Fruit fly (Drosophila melanogaster) whole organism, embryonic: ENCODE measurements around the gene CCHa2.

Experiments
- Aef1 ChIP-seq: fragments of 200-800 bp; sonication (Bioruptor generic); IDR thresholded peaks from 3 replicates; pipeline ENCODE4 v1.3.6; 2022; ENCODE audit warnings: missing biosample characterization, missing genetic modification characterization
- Antp ChIP-seq: fragments of 200-800 bp; sonication (Bioruptor generic); optimal IDR thresholded peaks from 3 replicates; lab custom pipeline; 2016; ENCODE audit warnings: missing biosample characterization, missing genetic modification characterization
- Atf-2 ChIP-seq: fragments of 200-800 bp; sonication (Bioruptor generic); optimal IDR thresholded peaks from 2 replicates; lab custom pipeline; 2016; ENCODE audit warnings: missing biosample characterization, missing genetic modification characterization
- C15 ChIP-seq: fragments of 200-800 bp; sonication (Bioruptor generic); IDR thresholded peaks from 3 replicates; pipeline ENCODE4 v1.3.6; 2022; ENCODE audit warnings: missing biosample characterization, missing genetic modification characterization
- CG10321 ChIP-seq: fragments of 200-800 bp; sonication (Bioruptor generic); IDR thresholded peaks from 2 replicates; pipeline ENCODE4 v1.3.6; 2022; ENCODE audit warnings: missing biosample characterization, missing genetic modification characterization
- CG11398 ChIP-seq: fragments of 200-800 bp; sonication (Bioruptor generic); optimal IDR thresholded peaks from 2 replicates; lab custom pipeline; 2016; ENCODE audit warnings: missing biosample characterization, missing genetic modification characterization
- CG12104 ChIP-seq: fragments of 200-800 bp; sonication (Bioruptor generic); optimal IDR thresholded peaks from 3 replicates; lab custom pipeline; 2016; ENCODE audit warnings: missing biosample characterization, missing genetic modification characterization
- CG12219 ChIP-seq: fragments of 200-800 bp; sonication (Bioruptor generic); optimal IDR thresholded peaks from 3 replicates; lab custom pipeline; 2018; ENCODE audit warnings: missing biosample characterization, mild to moderate bottlenecking, missing genetic modification characterization
- CG12236 ChIP-seq: fragments of 200-800 bp; sonication (Bioruptor generic); optimal IDR thresholded peaks from 2 replicates; lab custom pipeline; 2016; ENCODE audit warnings: missing biosample characterization, missing genetic modification characterization
- CG12744 ChIP-seq: fragments of 200-800 bp; sonication (Bioruptor generic); optimal IDR thresholded peaks from 2 replicates; lab custom pipeline; 2016; ENCODE audit warnings: missing biosample characterization, missing genetic modification characterization
- CG13296 ChIP-seq: fragments of 200-800 bp; sonication (Bioruptor generic); optimal IDR thresholded peaks from 3 replicates; lab custom pipeline; 2018; ENCODE audit warnings: missing biosample characterization, mild to moderate bottlenecking, missing genetic modification characterization
- CG13624 ChIP-seq: fragments of 200-800 bp; sonication (Bioruptor generic); optimal IDR thresholded peaks from 2 replicates; lab custom pipeline; 2016; ENCODE audit warnings: missing biosample characterization, missing genetic modification characterization
- CG14667 ChIP-seq: fragments of 200-800 bp; sonication (Bioruptor generic); IDR thresholded peaks from 2 replicates; pipeline ENCODE4 v1.3.6; 2022; ENCODE audit warnings: missing biosample characterization, missing genetic modification characterization
- CG15269 ChIP-seq: fragments of 200-800 bp; sonication (Bioruptor generic); optimal IDR thresholded peaks from 2 replicates; lab custom pipeline; 2018; ENCODE audit warnings: missing biosample characterization, mild to moderate bottlenecking, missing genetic modification characterization, moderate library complexity
- CG1529 ChIP-seq: fragments of 200-800 bp; sonication (Bioruptor generic); optimal IDR thresholded peaks from 3 replicates; lab custom pipeline; 2018; ENCODE audit warnings: missing biosample characterization, missing genetic modification characterization
- CG1647 ChIP-seq: fragments of 200-800 bp; sonication (Bioruptor generic); optimal IDR thresholded peaks from 3 replicates; lab custom pipeline; 2016; ENCODE audit warnings: missing biosample characterization, missing genetic modification characterization
- CG17385 ChIP-seq: fragments of 200-800 bp; sonication (Bioruptor generic); optimal IDR thresholded peaks from 3 replicates; lab custom pipeline; 2018; ENCODE audit warnings: missing biosample characterization, mild to moderate bottlenecking, missing genetic modification characterization
- CG18764 ChIP-seq: fragments of 200-800 bp; sonication (Bioruptor generic); optimal IDR thresholded peaks from 3 replicates; lab custom pipeline; 2016; ENCODE audit warnings: missing biosample characterization, missing genetic modification characterization
- CG2129 ChIP-seq: fragments of 200-800 bp; sonication (Bioruptor generic); IDR thresholded peaks from 2 replicates; pipeline ENCODE4 v1.3.6; 2022; ENCODE audit warnings: missing biosample characterization, missing genetic modification characterization; ENCODE audit not compliant: partially characterized antibody
- CG3281 ChIP-seq: fragments of 200-800 bp; sonication (Bioruptor generic); optimal IDR thresholded peaks from 3 replicates; lab custom pipeline; 2017; ENCODE audit warnings: missing biosample characterization, mild to moderate bottlenecking, missing genetic modification characterization
- CG3726 ChIP-seq: fragments of 200-800 bp; sonication (Bioruptor generic); IDR thresholded peaks from 3 replicates; pipeline ENCODE4, ENCODE4 v1.3.6; 2022; ENCODE audit warnings: missing biosample characterization, missing genetic modification characterization
- CG7357 ChIP-seq: fragments of 200-800 bp; sonication (Bioruptor generic); IDR thresholded peaks from 3 replicates; pipeline ENCODE4 v1.3.6; 2022; ENCODE audit warnings: missing biosample characterization, missing genetic modification characterization
- CG7372 ChIP-seq: fragments of 200-800 bp; sonication (Bioruptor generic); IDR thresholded peaks from 2 replicates; pipeline ENCODE4 v1.3.6; 2022; ENCODE audit warnings: missing biosample characterization, missing genetic modification characterization
- ERR ChIP-seq: fragments of 200-800 bp; sonication (Bioruptor generic); optimal IDR thresholded peaks from 2 replicates; lab custom pipeline; 2016; ENCODE audit warnings: missing biosample characterization, missing genetic modification characterization
- H15 ChIP-seq: fragments of 200-800 bp; sonication (Bioruptor generic); IDR thresholded peaks from 3 replicates; pipeline ENCODE4 v1.3.6; 2022; ENCODE audit warnings: missing biosample characterization, missing genetic modification characterization
- Kr ChIP-seq: fragments of 200-800 bp; sonication (Bioruptor generic); optimal IDR thresholded peaks from 2 replicates; lab custom pipeline; 2017; ENCODE audit warnings: missing biosample characterization, mild to moderate bottlenecking, missing genetic modification characterization
- Myb ChIP-seq: fragments of 200-800 bp; sonication (Bioruptor generic); optimal IDR thresholded peaks from 2 replicates; lab custom pipeline; 2016; ENCODE audit warnings: missing biosample characterization, missing genetic modification characterization
- Ravus ChIP-seq: fragments of 200-800 bp; sonication (Bioruptor generic); IDR thresholded peaks from 2 replicates; pipeline ENCODE4 v1.3.6; 2022; ENCODE audit warnings: missing biosample characterization, missing genetic modification characterization
- Sox100B ChIP-seq: fragments of 200-800 bp; sonication (Bioruptor generic); optimal IDR thresholded peaks from 3 replicates; lab custom pipeline; 2018; ENCODE audit warnings: missing biosample characterization, mild to moderate bottlenecking, missing genetic modification characterization
- Ssrp ChIP-seq: fragments of 200-800 bp; sonication (Bioruptor generic); optimal IDR thresholded peaks from 2 replicates; lab custom pipeline; 2018; ENCODE audit warnings: missing biosample characterization, mild to moderate bottlenecking, missing genetic modification characterization, moderate library complexity
- amos ChIP-seq: fragments of 200-800 bp; sonication (Bioruptor generic); IDR thresholded peaks from 2 replicates; pipeline ENCODE4 v1.3.6; 2022; ENCODE audit warnings: missing biosample characterization, missing genetic modification characterization; ENCODE audit not compliant: partially characterized antibody
- aop ChIP-seq: fragments of 200-800 bp; sonication (Bioruptor generic); IDR thresholded peaks from 2 replicates; pipeline ENCODE4 v1.3.6; 2022; ENCODE audit warnings: missing biosample characterization, missing genetic modification characterization
- ara ChIP-seq: fragments of 200-800 bp; sonication (Bioruptor generic); IDR thresholded peaks from 2 replicates; pipeline ENCODE4 v1.3.6; 2022; ENCODE audit warnings: missing biosample characterization, missing genetic modification characterization
- btn ChIP-seq: fragments of 200-800 bp; sonication (Bioruptor generic); optimal IDR thresholded peaks from 2 replicates; lab custom pipeline; 2016; ENCODE audit warnings: missing biosample characterization, missing genetic modification characterization
- chn ChIP-seq: fragments of 200-800 bp; sonication (Bioruptor generic); optimal IDR thresholded peaks from 2 replicates; lab custom pipeline; 2016; ENCODE audit warnings: missing biosample characterization, missing genetic modification characterization
- dati ChIP-seq: fragments of 200-800 bp; sonication (Bioruptor generic); IDR thresholded peaks from 2 replicates; pipeline ENCODE4 v1.3.6; 2022; ENCODE audit warnings: missing biosample characterization, missing genetic modification characterization
- dmrt11E ChIP-seq: fragments of 200-800 bp; sonication (Bioruptor generic); optimal IDR thresholded peaks from 3 replicates; lab custom pipeline; 2018; ENCODE audit warnings: missing biosample characterization, mild to moderate bottlenecking, missing genetic modification characterization, moderate library complexity
- dmrt99B ChIP-seq: fragments of 200-800 bp; sonication (Bioruptor generic); optimal IDR thresholded peaks from 2 replicates; lab custom pipeline; 2018; ENCODE audit warnings: missing biosample characterization, mild to moderate bottlenecking, missing genetic modification characterization, moderate library complexity
- fd3F ChIP-seq: fragments of 200-800 bp; sonication (Bioruptor generic); optimal IDR thresholded peaks from 2 replicates; lab custom pipeline; 2018; ENCODE audit warnings: missing biosample characterization, mild to moderate bottlenecking, missing genetic modification characterization, moderate library complexity
- hkb ChIP-seq, 2 experiments: fragments of 200-800 bp in 1 of 2; fragments of >200 bp in 1 of 2; sonication (Bioruptor generic) in 1 of 2; IDR thresholded peaks in 1 of 2; optimal IDR thresholded peaks in 1 of 2; 2 replicates each; pipeline versions ENCODE4 v1.3.6 to Lab custom; 2017 to 2022; ENCODE audit warnings: missing biosample characterization in 1 of 2, missing genetic modification characterization in 1 of 2
- ind ChIP-seq: fragments of 200-800 bp; sonication (Bioruptor generic); optimal IDR thresholded peaks from 3 replicates; lab custom pipeline; 2016; ENCODE audit warnings: missing biosample characterization, missing genetic modification characterization
- insv ChIP-seq, 2 experiments: fragments of 200-800 bp; sonication (Bioruptor generic); optimal IDR thresholded peaks; 3 replicates each; lab custom pipeline; 2016 to 2018; ENCODE audit warnings: missing biosample characterization in 2 of 2, missing genetic modification characterization in 2 of 2
- kah ChIP-seq: fragments of 200-800 bp; sonication (Bioruptor generic); optimal IDR thresholded peaks from 2 replicates; lab custom pipeline; 2018; ENCODE audit warnings: missing biosample characterization, mild to moderate bottlenecking, missing genetic modification characterization
- pfk ChIP-seq: fragments of 200-800 bp; sonication (Bioruptor generic); optimal IDR thresholded peaks from 2 replicates; lab custom pipeline; 2018; ENCODE audit warnings: missing biosample characterization, mild to moderate bottlenecking, missing genetic modification characterization, moderate library complexity
- slbo ChIP-seq: fragments of 200-800 bp; sonication (Bioruptor generic); IDR thresholded peaks from 2 replicates; pipeline ENCODE4 v1.3.6; 2022; ENCODE audit warnings: missing biosample characterization, missing genetic modification characterization
- slou ChIP-seq: fragments of 200-800 bp; sonication (Bioruptor generic); optimal IDR thresholded peaks from 3 replicates; lab custom pipeline; 2016; ENCODE audit warnings: missing biosample characterization, missing genetic modification characterization
- so ChIP-seq: fragments of 200-800 bp; sonication (Bioruptor generic); IDR thresholded peaks from 3 replicates; pipeline ENCODE4 v1.3.6; 2022; ENCODE audit warnings: missing biosample characterization, missing genetic modification characterization
- tap ChIP-seq: fragments of 200-800 bp; optimal IDR thresholded peaks from 3 replicates; lab custom pipeline; 2019; ENCODE audit warnings: missing biosample characterization, mild to moderate bottlenecking, missing genetic modification characterization, moderate library complexity
- usp ChIP-seq: fragments of >200 bp; optimal IDR thresholded peaks from 2 replicates; lab custom pipeline; 2017; ENCODE audit warnings: missing biosample characterization, missing genetic modification characterization

The CCHa2 gene

DNA sequence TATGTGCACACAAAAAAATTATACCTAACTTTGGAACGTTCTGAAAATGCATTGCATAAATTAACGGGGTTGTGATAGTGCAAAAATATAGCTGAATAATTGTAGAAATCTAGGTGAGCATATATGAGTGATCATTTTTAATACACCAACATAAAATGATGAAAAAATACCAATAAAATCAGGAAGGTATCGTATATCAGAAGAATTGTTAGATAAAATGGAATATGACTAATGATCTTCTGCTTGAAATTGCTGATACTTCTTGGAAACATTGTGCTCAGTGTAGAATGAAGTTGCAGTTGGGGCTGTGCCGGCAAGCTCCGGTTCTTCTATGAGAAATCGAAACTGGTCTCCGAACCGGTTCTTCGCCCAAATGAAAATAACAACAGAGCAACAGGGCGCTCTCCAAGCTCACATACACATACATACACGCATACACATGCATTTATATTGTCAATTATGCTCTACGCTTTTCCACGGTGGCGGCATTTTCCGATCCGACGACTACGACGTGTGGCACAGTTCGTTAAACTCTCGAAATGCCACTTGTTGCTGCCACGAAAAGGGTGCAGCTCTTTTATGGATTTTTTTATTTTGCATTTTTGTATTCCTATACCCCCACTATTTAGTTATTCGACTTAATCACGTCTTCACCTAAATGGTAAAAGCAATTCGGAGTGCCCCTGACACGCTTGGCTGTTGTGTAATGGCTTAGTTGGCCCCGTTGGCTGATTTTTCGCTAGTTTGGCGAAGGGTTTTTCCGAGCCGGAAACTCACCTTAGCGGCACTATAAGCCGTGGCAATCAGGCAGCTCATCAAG lies 6.1 kb upstream of the CCHa2 start (continued):
- TF ChIP-seq CG12236 (GFP tag; lab: Kevin White, UChicago) (peak; percentile 80), CG15269 (tag; lab: Kevin White, UChicago) (peak; percentile 90), CG18764 (peak; percentile 62), Sox100B (GFP tag; lab: Kevin White, UChicago) (peak; percentile 85), CG13296 (GFP tag; lab: Kevin White, UChicago) (peak; percentile 84), Aef1 (GFP tag; lab: Robert Waterston, UW) (peak; percentile 66; the same call in 2 of the 3 replicates), slou (GFP tag; lab: Kevin White, UChicago) (peak; percentile 77), hkb (optimal IDR thresholded peaks at IDR 0.05; lab: Kevin White, UChicago) (no peak), hkb (GFP tag; IDR thresholded peaks at IDR 0.05; lab: Robert Waterston, UW) (peak; percentile 89), btn (GFP tag; lab: Kevin White, UChicago) (peak; percentile 70), aop (GFP tag; lab: Robert Waterston, UW) (no peak), Atf-2 (GFP tag; lab: Kevin White, UChicago) (peak; percentile 91), CG11398 (GFP tag; lab: Kevin White, UChicago) (peak; percentile 89), Kr (GFP tag; lab: Kevin White, UChicago) (no peak), ind (peak; percentile 86), amos (GFP tag; lab: Robert Waterston, UW) (no peak), ara (GFP tag; lab: Robert Waterston, UW) (peak; percentile 88), Myb (GFP tag; lab: Kevin White, UChicago) (peak; percentile 76), tap (peak; percentile 82), C15 (GFP tag; lab: Robert Waterston, UW) (peak; percentile 63; the same call in 1 of the 3 replicates), usp (GFP tag; lab: Kevin White, UChicago) (no peak), CG13624 (peak; percentile 88), dmrt11E (tag; lab: Kevin White, UChicago) (peak; percentile 91), insv (GFP tag; optimal IDR thresholded peaks at IDR 0.05; lab: Kevin White, UChicago) (peak; percentile 6 to 47), so (GFP tag; lab: Robert Waterston, UW) (peak; percentile 86), dati (GFP tag; lab: Robert Waterston, UW) (0 out of 2 replicates have a peak, but pooled peaks have one; percentile 23), chn (GFP tag; lab: Kevin White, UChicago) (peak; percentile 91), CG7372 (GFP tag; lab: Robert Waterston, UW) (peak; percentile 79), Antp (GFP tag; lab: Kevin White, UChicago) (peak; percentile 88), CG10321 (GFP tag; lab: Robert Waterston, UW) (peak; percentile 56; the same call in 1 of the 2 replicates), CG2129 (no peak), Ssrp (peak; percentile 92), ERR (GFP tag; lab: Kevin White, UChicago) (peak; percentile 52), CG3726 (peak; percentile 80; the same call in 2 of the 3 replicates), dmrt99B (peak; percentile 96), CG1529 (peak; percentile 89), pfk (no peak), H15 (GFP tag; lab: Robert Waterston, UW) (peak; percentile 79), CG3281 (GFP tag; lab: Kevin White, UChicago) (peak; percentile 84), CG12104 (GFP tag; lab: Kevin White, UChicago) (peak; percentile 69), CG12744 (GFP tag; lab: Kevin White, UChicago) (peak; percentile 86), CG12219 (peak; percentile 88), CG14667 (peak; percentile 79), fd3F (GFP tag; lab: Kevin White, UChicago) (peak; percentile 80), Ravus (GFP tag; lab: Robert Waterston, UW) (peak; percentile 66), kah (GFP tag; lab: Kevin White, UChicago) (peak; percentile 86), CG1647 (peak; percentile 72), CG17385 (peak; percentile 87), CG7357 (GFP tag; lab: Robert Waterston, UW) (peak; percentile 72; the same call in 2 of the 3 replicates), slbo (peak; percentile 82)
